Worm (Caenorhabditis elegans) whole organism, L1 larva: Measurements from ENCODE around the gene Y67D8B.2.

Experiments used
- ama-1 ChIP-seq: fragments of 150-350 bp; optimal IDR thresholded peaks from 2 replicates; lab custom pipeline; 2014
- dpl-1 ChIP-seq, 3 experiments: fragments of 150-350 bp in 2 of 3; sonication (generic microtip) in 1 of 3; optimal IDR thresholded peaks; 2 replicates each; lab custom pipeline; 2014 to 2017; ENCODE audit warnings: missing biosample characterization in 3 of 3, missing genetic modification characterization in 3 of 3, missing genetic modification reagents in 3 of 3
- egl-27 ChIP-seq, 2 experiments: fragments of 150-350 bp in 1 of 2; sonication (generic microtip); optimal IDR thresholded peaks; 3 replicates each; lab custom pipeline; 2017 to 2018; ENCODE audit warnings: missing biosample characterization in 2 of 2, missing genetic modification characterization in 2 of 2, missing genetic modification reagents in 2 of 2
- elt-2 ChIP-seq: sonication (generic microtip); optimal IDR thresholded peaks from 2 replicates; lab custom pipeline; 2016; ENCODE audit warnings: missing genetic modification characterization, mild to moderate bottlenecking, inconsistent platforms, missing compliant biosample characterization, missing genetic modification reagents
- nhr-28 ChIP-seq: fragments of 150-350 bp; optimal IDR thresholded peaks from 2 replicates; lab custom pipeline; 2014; ENCODE audit warnings: missing biosample characterization, missing genetic modification characterization
- unc-62 ChIP-seq: fragments of 150-350 bp; optimal IDR thresholded peaks from 2 replicates; lab custom pipeline; 2014; ENCODE audit warnings: missing biosample characterization, missing genetic modification reagents, missing genetic modification characterization

DNA sequence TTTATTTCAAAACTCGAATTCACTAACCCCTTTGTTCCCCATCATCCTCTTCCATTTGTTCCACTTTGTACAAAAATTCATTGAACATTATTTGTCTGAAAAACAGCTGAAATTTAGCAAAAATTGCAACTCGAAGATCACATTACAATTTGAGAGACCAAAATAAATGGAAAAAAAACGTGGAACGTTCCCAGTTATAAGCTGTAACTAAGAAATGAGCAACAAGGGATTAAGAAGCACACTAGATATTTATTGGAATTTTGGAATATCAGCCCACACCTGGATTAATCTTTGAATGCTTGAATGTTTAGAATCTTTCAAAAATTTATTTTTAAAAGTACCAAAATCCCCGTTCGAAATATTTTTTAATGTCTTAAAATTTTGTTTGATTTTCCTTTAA lies at the start of gene Y67D8B.2:
- no peak for TF ChIP-seq ama-1
- TF ChIP-seq unc-62 (GFP tag; lab: Kevin White, UChicago), result no peak
- no peak for TF ChIP-seq elt-2 (tag; lab: Kevin White, UChicago)
- no peak for TF ChIP-seq egl-27 (tag; optimal IDR thresholded peaks at IDR 0.05; lab: Kevin White, UChicago)
- TF ChIP-seq dpl-1 (GFP tag; optimal IDR thresholded peaks at IDR 0.05; lab: Kevin White, UChicago), result no peak
- no peak for TF ChIP-seq nhr-28
